Worm (Caenorhabditis elegans) whole organism, L4/young adult: ENCODE results near the gene Y116F11B.9.

Experiments used
- dao-5 ChIP-seq: sonication (generic microtip); optimal IDR thresholded peaks from 2 replicates; lab custom pipeline; 2016; ENCODE audit warnings: missing genotype, missing genetic modification characterization, moderate library complexity, missing compliant biosample characterization
- him-1 ChIP-seq: sonication (generic microtip); optimal IDR thresholded peaks from 2 replicates; lab custom pipeline; 2016; ENCODE audit warnings: missing genotype, missing genetic modification reagents, missing genetic modification characterization, missing compliant biosample characterization

ce11 chrV:19848014-19848413, 19.8 kb downstream of the Y116F11B.9 start, which contains the start of gene Y116F11B.7:
- TF ChIP-seq him-1 (no peak), dao-5 (tag; lab: Kevin White, UChicago) (no peak)
